Worm (Caenorhabditis elegans) whole organism, young adult: ENCODE results near the gene srd-27.
"Not testable (repeated sequence)": the region's sequence is repeated elsewhere in the genome, so short reads cannot be mapped to it uniquely, and the experiment has no call there.

Experiments
- Y53G8AR.9 ChIP-seq: fragments of 200-800 bp; sonication (Bioruptor generic); conservative IDR thresholded peaks from 2 replicates; pipeline ENCODE4 v1.3.6; 2022; ENCODE audit warnings: missing genetic modification reagents, missing genetic modification characterization, missing compliant biosample characterization
- dpl-1 ChIP-seq: fragments of 150-350 bp; optimal IDR thresholded peaks from 2 replicates; lab custom pipeline; 2014; ENCODE audit warnings: missing biosample characterization, missing genetic modification reagents, missing genetic modification characterization
- ets-4 ChIP-seq: fragments of 200-800 bp; sonication (Bioruptor generic); optimal IDR thresholded peaks from 2 replicates; lab custom pipeline; 2018; ENCODE audit warnings: mild to moderate bottlenecking, missing genetic modification characterization, missing compliant biosample characterization
- nhr-179 ChIP-seq: sonication (generic microtip); optimal IDR thresholded peaks from 2 replicates; lab custom pipeline; 2016; ENCODE audit warnings: mild to moderate bottlenecking, missing genetic modification characterization, missing compliant biosample characterization
- nhr-90 ChIP-seq: sonication (generic microtip); optimal IDR thresholded peaks from 2 replicates; lab custom pipeline; 2016; ENCODE audit warnings: missing genotype, mild to moderate bottlenecking, missing genetic modification characterization, missing compliant biosample characterization
- pbrm-1 ChIP-seq: fragments of 200-800 bp; sonication (Bioruptor generic); IDR thresholded peaks from 2 replicates; pipeline ENCODE4 v1.3.6; 2022; ENCODE audit warnings: missing genetic modification reagents, missing genetic modification characterization, missing compliant biosample characterization
- pha-4 ChIP-seq: fragments of 150-350 bp; sonication (generic microtip); optimal IDR thresholded peaks from 2 replicates; lab custom pipeline; 2014; ENCODE audit warnings: missing biosample characterization, missing genetic modification reagents, missing genetic modification characterization
- sptf-2 ChIP-seq: fragments of 200-800 bp; sonication (Bioruptor generic); optimal IDR thresholded peaks from 2 replicates; lab custom pipeline; 2018; ENCODE audit warnings: mild to moderate bottlenecking, missing genetic modification characterization, missing compliant biosample characterization
- tbp1 ChIP-seq: fragments of 200-800 bp; sonication (Bioruptor generic); optimal IDR thresholded peaks from 2 replicates; lab custom pipeline; 2018; ENCODE audit warnings: mild to moderate bottlenecking, missing genetic modification characterization, missing compliant biosample characterization
- unc-62 ChIP-seq: fragments of 150-350 bp; optimal IDR thresholded peaks from 2 replicates; lab custom pipeline; 2014; ENCODE audit warnings: missing biosample characterization, missing genetic modification reagents, missing genetic modification characterization

DNA sequence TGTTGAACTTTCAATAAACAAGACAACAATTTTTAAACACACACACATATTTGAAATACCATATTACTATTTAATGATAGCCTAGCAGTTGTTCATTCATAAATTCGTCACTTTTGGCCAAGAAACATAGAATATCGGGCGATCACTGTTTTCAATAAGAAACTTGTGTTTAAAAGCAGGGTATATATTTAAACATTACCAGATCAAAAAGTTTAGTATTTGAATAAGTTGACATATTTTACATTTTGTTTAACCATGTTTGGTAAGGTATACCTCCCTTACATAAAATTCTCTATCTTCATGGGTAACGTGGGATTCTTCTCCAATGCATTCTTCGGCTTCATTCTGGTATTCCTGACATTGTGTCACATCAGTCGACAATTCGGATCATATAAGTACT lies 48.4 kb upstream of the srd-27 start, which contains the start of gene str-8:
- TF ChIP-seq dpl-1 (GFP tag; lab: Kevin White, UChicago); pbrm-1 (GFP tag; lab: Robert Waterston, UW); nhr-90; unc-62 (GFP tag; lab: Kevin White, UChicago); Y53G8AR.9 (GFP tag; lab: Robert Waterston, UW); pha-4 (tag; lab: Kevin White, UChicago); tbp1 (GFP tag; lab: Kevin White, UChicago); ets-4 (GFP tag; lab: Kevin White, UChicago); sptf-2 (GFP tag; lab: Kevin White, UChicago); nhr-179 (tag; lab: Kevin White, UChicago): not testable (repeated sequence)
